Fruit fly (Drosophila melanogaster) whole organism, wandering third instar larva: ENCODE results near the gene Psf3.
A peak's percentile ranks its signal among the peaks of the same experiment; 100 is the strongest.

Experiments
- Abd-B ChIP-seq: fragments of >200 bp; optimal IDR thresholded peaks from 2 replicates; lab custom pipeline; 2017; ENCODE audit warnings: missing biosample characterization, missing genetic modification characterization
- CG32264 ChIP-seq: fragments of 200-800 bp; sonication (Bioruptor generic); optimal IDR thresholded peaks from 2 replicates; lab custom pipeline; 2016; ENCODE audit warnings: missing biosample characterization, missing genetic modification characterization
- CG9705 ChIP-seq: fragments of 200-800 bp; sonication (Bioruptor generic); optimal IDR thresholded peaks from 2 replicates; lab custom pipeline; 2018; ENCODE audit warnings: missing biosample characterization, mild to moderate bottlenecking, missing genetic modification characterization
- CrebA ChIP-seq: fragments of 200-800 bp; sonication (Bioruptor generic); optimal IDR thresholded peaks from 2 replicates; lab custom pipeline; 2016; ENCODE audit warnings: missing biosample characterization, mild to moderate bottlenecking, missing genetic modification characterization, borderline replicate concordance
- Dfd ChIP-seq: fragments of >200 bp; optimal IDR thresholded peaks from 2 replicates; lab custom pipeline; 2017; ENCODE audit warnings: missing biosample characterization, missing genetic modification characterization
- GATAd ChIP-seq: sonication (Bioruptor generic); optimal IDR thresholded peaks from 2 replicates; lab custom pipeline; 2016; ENCODE audit warnings: missing biosample characterization, missing genetic modification characterization
- HLH106 ChIP-seq: fragments of 200-800 bp; optimal IDR thresholded peaks from 3 replicates; lab custom pipeline; 2019; ENCODE audit warnings: missing biosample characterization, mild to moderate bottlenecking, missing genetic modification characterization, moderate library complexity
- Hnf4 ChIP-seq: fragments of 200-800 bp; sonication (Bioruptor generic); optimal IDR thresholded peaks from 2 replicates; lab custom pipeline; 2016; ENCODE audit warnings: missing biosample characterization, mild to moderate bottlenecking, missing genetic modification characterization
- Hr78 ChIP-seq: fragments of >200 bp; optimal IDR thresholded peaks from 2 replicates; lab custom pipeline; 2017; ENCODE audit warnings: missing biosample characterization, missing genetic modification characterization
- Hr83 ChIP-seq: fragments of 200-300 bp; sonication (Bioruptor generic); optimal IDR thresholded peaks from 2 replicates; lab custom pipeline; 2016; ENCODE audit warnings: missing biosample characterization, mild to moderate bottlenecking, missing genetic modification characterization, moderate library complexity; ENCODE audit not compliant: poor library complexity, severe bottlenecking
- Jra ChIP-seq: sonication (Bioruptor generic); optimal IDR thresholded peaks from 2 replicates; lab custom pipeline; 2016; ENCODE audit warnings: missing biosample characterization, missing genetic modification characterization
- OdsH ChIP-seq: fragments of 200-800 bp; sonication (Bioruptor generic); optimal IDR thresholded peaks from 2 replicates; lab custom pipeline; 2016; ENCODE audit warnings: missing biosample characterization, mild to moderate bottlenecking, missing genetic modification characterization
- Rel ChIP-seq, 2 experiments: fragments of 200-800 bp; sonication (Bioruptor generic) in 1 of 2; optimal IDR thresholded peaks; 2 replicates in 1 of 2; 3 replicates in 1 of 2; lab custom pipeline; 2016 to 2019; ENCODE audit warnings: mild to moderate bottlenecking in 2 of 2, missing biosample characterization in 2 of 2, missing genetic modification characterization in 2 of 2, moderate library complexity in 1 of 2
- Sp1 ChIP-seq: fragments of 200-800 bp; sonication (Bioruptor generic); optimal IDR thresholded peaks from 3 replicates; lab custom pipeline; 2019; ENCODE audit warnings: missing biosample characterization, mild to moderate bottlenecking, missing genetic modification characterization, moderate library complexity
- br ChIP-seq: fragments of 200-800 bp; sonication (Bioruptor generic); optimal IDR thresholded peaks from 2 replicates; lab custom pipeline; 2016; ENCODE audit warnings: missing biosample characterization, missing genetic modification characterization
- brk ChIP-seq: fragments of 200-800 bp; sonication (Bioruptor generic); optimal IDR thresholded peaks from 2 replicates; lab custom pipeline; 2016; ENCODE audit warnings: missing biosample characterization, mild to moderate bottlenecking, missing genetic modification characterization
- dl ChIP-seq, 2 experiments: fragments of 175-275, 200-275 bp in 1 of 2; fragments of 200-275 bp in 1 of 2; sonication (Bioruptor generic); optimal IDR thresholded peaks; lab custom pipeline; 2018; ENCODE audit warnings: mild to moderate bottlenecking in 2 of 2, missing biosample characterization in 2 of 2, missing genetic modification characterization in 2 of 2, moderate library complexity in 2 of 2; ENCODE audit not compliant: partially characterized antibody in 2 of 2, insufficient read depth in 1 of 2
- dmrt93B ChIP-seq: fragments of 200-800 bp; sonication (Bioruptor generic); optimal IDR thresholded peaks from 2 replicates; lab custom pipeline; 2018; ENCODE audit warnings: missing biosample characterization, mild to moderate bottlenecking, missing genetic modification characterization
- dsf ChIP-seq: sonication (Bioruptor generic); optimal IDR thresholded peaks from 2 replicates; lab custom pipeline; 2016; ENCODE audit warnings: missing biosample characterization, missing genetic modification characterization, borderline replicate concordance
- foxo ChIP-seq, 2 experiments: fragments of 200-800 bp; sonication (Bioruptor generic); optimal IDR thresholded peaks; 2 replicates in 1 of 2; 3 replicates in 1 of 2; lab custom pipeline; 2016 to 2017; ENCODE audit warnings: missing biosample characterization in 2 of 2, missing genetic modification characterization in 2 of 2
- fru ChIP-seq: fragments of 200-800 bp; sonication (Bioruptor generic); optimal IDR thresholded peaks from 3 replicates; lab custom pipeline; 2016; ENCODE audit warnings: missing biosample characterization, mild to moderate bottlenecking, missing genetic modification characterization
- h ChIP-seq: fragments of 200-800 bp; sonication (Bioruptor generic); optimal IDR thresholded peaks from 3 replicates; lab custom pipeline; 2016; ENCODE audit warnings: missing biosample characterization, mild to moderate bottlenecking, missing genetic modification characterization
- jim ChIP-seq: fragments of 175-275, 200-325 bp; sonication (Bioruptor generic); optimal IDR thresholded peaks from 2 replicates; lab custom pipeline; 2016; ENCODE audit warnings: missing biosample characterization, mild to moderate bottlenecking, missing genetic modification characterization
- lola ChIP-seq: fragments of >200 bp; optimal IDR thresholded peaks from 2 replicates; lab custom pipeline; 2017; ENCODE audit warnings: missing biosample characterization, missing genetic modification characterization
- pan ChIP-seq: fragments of >200 bp; optimal IDR thresholded peaks from 2 replicates; lab custom pipeline; 2017
- psq ChIP-seq: fragments of 200-800 bp; sonication (Bioruptor generic); optimal IDR thresholded peaks from 3 replicates; lab custom pipeline; 2017; ENCODE audit warnings: missing biosample characterization, mild to moderate bottlenecking, missing genetic modification characterization, moderate library complexity
- rgr ChIP-seq: fragments of 200-800 bp; sonication (Bioruptor generic); optimal IDR thresholded peaks from 3 replicates; lab custom pipeline; 2016; ENCODE audit warnings: missing biosample characterization, mild to moderate bottlenecking, missing genetic modification characterization
- sage ChIP-seq: fragments of 200-800 bp; sonication (Bioruptor generic); optimal IDR thresholded peaks from 2 replicates; lab custom pipeline; 2016; ENCODE audit warnings: missing biosample characterization, mild to moderate bottlenecking, missing genetic modification characterization
- sv ChIP-seq: fragments of 200-800 bp; sonication (Bioruptor generic); optimal IDR thresholded peaks from 3 replicates; lab custom pipeline; 2016; ENCODE audit warnings: missing biosample characterization, missing genetic modification characterization
- tai ChIP-seq: sonication (Bioruptor generic); optimal IDR thresholded peaks from 2 replicates; lab custom pipeline; 2016; ENCODE audit warnings: missing biosample characterization, missing genetic modification characterization

Gene Psf3

DNA sequence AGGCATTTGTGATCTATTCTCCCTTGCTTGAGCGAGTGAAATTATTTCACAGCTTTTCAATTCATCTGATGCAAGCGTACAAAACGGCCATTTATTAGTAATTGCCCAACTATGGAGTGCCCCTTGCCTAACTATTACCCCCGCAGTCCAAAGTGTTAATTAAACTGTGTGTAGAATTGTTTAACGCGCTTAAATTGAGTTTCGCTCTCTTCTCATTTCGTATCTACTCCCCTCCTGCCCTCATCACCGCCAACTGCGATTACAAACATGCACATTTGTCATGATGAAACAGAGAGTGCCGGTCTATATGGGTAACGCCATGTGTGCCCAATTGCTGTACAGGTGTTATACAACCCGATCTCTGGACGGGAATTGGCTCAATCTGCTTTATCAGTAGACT, 15.9 kb downstream of the Psf3 start:
- TF ChIP-seq dmrt93B (GFP tag; lab: Kevin White, UChicago) (no peak), Rel (GFP tag; optimal IDR thresholded peaks at IDR 0.05; lab: Kevin White, UChicago) (no peak), Rel (tag; optimal IDR thresholded peaks at IDR 0.05; lab: Kevin White, UChicago) (no peak), h (GFP tag; lab: Kevin White, UChicago) (no peak), Hr78 (GFP tag; lab: Kevin White, UChicago) (no peak), tai (GFP tag; lab: Kevin White, UChicago) (no peak), sage (GFP tag; lab: Kevin White, UChicago) (no peak), Dfd (GFP tag; lab: Kevin White, UChicago) (no peak), jim (no peak), OdsH (no peak), dsf (GFP tag; lab: Kevin White, UChicago) (no peak), sv (GFP tag; lab: Kevin White, UChicago) (no peak)
- TF ChIP-seq, all 38 proteins: peak for 0

DNA sequence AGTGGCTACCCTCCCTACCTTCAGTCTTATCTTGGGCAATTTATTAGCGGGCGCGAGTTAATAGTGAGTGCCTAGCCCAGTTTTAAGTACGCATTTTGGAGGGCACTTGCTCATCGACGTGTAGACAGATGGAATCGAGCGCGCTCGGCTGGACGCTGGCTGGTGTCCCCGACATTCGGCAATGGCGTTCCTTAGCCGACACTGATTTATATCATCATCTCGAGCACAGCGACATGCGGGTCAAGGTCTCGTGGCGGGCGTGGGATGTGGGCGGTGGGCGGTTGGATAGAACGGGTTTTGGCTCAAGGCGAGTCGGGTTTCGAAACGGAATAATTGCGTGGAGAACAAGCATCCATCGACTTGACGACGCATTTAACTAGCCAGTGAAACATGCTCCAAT, 16.3 kb downstream of the Psf3 start:
- no peak for TF ChIP-seq Hr78 (GFP tag; lab: Kevin White, UChicago)
- no peak for TF ChIP-seq Abd-B (GFP tag; lab: Kevin White, UChicago)
- no peak for TF ChIP-seq CG32264 (GFP tag; lab: Kevin White, UChicago)
- no peak for TF ChIP-seq OdsH
- TF ChIP-seq Hr83, result no peak
- no peak for TF ChIP-seq lola (GFP tag; lab: Kevin White, UChicago)
- no peak for TF ChIP-seq brk (GFP tag; lab: Kevin White, UChicago)
- TF ChIP-seq pan (lab: Kevin White, UChicago), result no peak
- no peak for TF ChIP-seq CG9705
- TF ChIP-seq dmrt93B (GFP tag; lab: Kevin White, UChicago), result no peak
- TF ChIP-seq dl (GFP tag; optimal IDR thresholded peaks at IDR 0.05; lab: Kevin White, UChicago; ENCODE audit: insufficient read depth in 1 of 2, partially characterized antibody in 2 of 2), result no peak
- no peak for TF ChIP-seq sv (GFP tag; lab: Kevin White, UChicago)
- TF ChIP-seq CrebA (GFP tag; lab: Kevin White, UChicago), result no peak
- TF ChIP-seq Hnf4, result no peak
- no peak for TF ChIP-seq rgr (GFP tag; lab: Kevin White, UChicago)

DNA sequence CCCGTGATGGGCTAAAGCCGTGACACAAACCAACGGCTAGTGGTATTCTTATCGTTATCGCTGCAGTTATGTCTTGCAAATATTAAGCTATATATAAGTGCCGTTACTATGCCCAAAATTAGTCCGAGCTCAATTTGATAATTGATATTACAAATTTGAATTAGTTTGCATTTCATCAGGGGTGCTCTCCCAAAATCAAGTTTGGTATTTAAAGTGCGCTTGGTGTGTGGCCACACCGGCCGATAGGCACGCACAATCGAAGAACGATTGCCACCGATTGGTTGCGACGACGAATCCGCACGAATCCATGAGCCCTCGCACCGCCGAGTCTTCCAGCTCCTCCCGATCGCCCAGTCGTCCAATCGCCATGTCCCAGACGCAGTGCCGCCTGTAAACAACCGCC, 17.9 kb downstream of the Psf3 start, which contains the start of gene CG17841:
Gene CG17841 (plus strand): TSS at position 252 of the 403 bp plus-strand sequence.
- TF ChIP-seq Hnf4 (no peak), psq (GFP tag; lab: Kevin White, UChicago) (no peak), OdsH (no peak), GATAd (GFP tag; lab: Kevin White, UChicago) (no peak), CrebA (GFP tag; lab: Kevin White, UChicago) (no peak), CG9705 (no peak), HLH106 (tag; lab: Kevin White, UChicago) (no peak), br (GFP tag; lab: Kevin White, UChicago) (no peak), sv (GFP tag; lab: Kevin White, UChicago) (no peak), foxo (GFP tag; optimal IDR thresholded peaks at IDR 0.05; lab: Kevin White, UChicago) (no peak)

DNA sequence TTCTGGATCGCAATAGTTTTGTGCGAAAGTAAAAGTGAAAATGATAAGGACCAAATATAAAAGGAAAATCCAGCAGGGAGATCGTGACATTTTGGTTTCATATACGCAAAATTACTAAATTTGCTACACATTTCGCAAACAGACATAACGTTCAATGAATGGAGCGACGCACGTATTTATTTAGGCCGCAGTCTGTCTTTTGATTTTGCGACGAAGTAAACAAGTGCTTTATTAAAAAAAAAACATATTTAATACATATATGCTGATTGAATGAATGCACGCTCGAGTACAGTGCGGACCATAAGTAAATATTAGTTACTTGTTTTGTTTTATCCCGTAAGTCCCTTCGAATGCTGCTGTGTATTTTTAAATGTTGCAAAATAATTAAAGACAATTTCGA, 18.3 kb downstream of the Psf3 start, which contains the start of gene CG32679:
Gene CG32679 (minus strand): TSS at position 101 of the 400 bp plus-strand sequence.
- no peak for TF ChIP-seq Sp1 (GFP tag; lab: Kevin White, UChicago)
- TF ChIP-seq pan (lab: Kevin White, UChicago), result no peak
- TF ChIP-seq Hr83, result no peak

DNA sequence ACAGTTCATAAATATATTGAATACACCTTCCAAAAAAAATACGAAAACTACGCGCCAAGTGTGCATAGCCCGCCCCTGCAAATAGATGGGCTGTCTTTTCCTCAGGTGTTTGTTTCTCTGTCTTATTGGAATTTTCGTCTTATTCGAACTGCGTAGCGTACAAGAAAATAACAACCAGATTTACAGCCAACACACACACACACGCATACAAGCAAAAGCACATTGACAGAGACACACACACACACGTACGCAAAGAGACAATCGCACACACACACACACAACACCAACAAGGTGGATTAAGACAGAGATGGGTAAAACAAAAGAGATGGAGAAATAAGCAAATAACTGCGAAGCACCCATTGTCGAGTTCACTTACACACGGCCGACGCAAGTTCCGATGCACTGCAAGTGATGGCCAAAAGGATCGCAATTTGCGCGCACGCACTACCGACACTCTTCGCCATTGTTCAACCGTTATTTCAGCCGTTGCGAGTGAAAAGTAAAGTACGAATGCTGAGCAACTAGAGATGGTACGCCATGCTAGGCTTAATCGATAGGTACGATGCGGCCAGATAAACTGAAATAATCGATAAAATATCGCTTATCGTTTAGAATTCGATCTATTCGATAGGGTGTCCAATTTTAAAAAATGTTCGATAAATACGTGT, 19.8 kb downstream of the Psf3 start:
- TF ChIP-seq Jra (GFP tag; lab: Kevin White, UChicago) (peak; percentile 9), GATAd (GFP tag; lab: Kevin White, UChicago) (no peak), Rel (GFP tag; optimal IDR thresholded peaks at IDR 0.05; lab: Kevin White, UChicago) (no peak), Rel (tag; optimal IDR thresholded peaks at IDR 0.05; lab: Kevin White, UChicago) (peak; percentile 57), foxo (GFP tag; optimal IDR thresholded peaks at IDR 0.05; lab: Kevin White, UChicago) (peak in 1 of 2 experiments; percentile 50), sage (GFP tag; lab: Kevin White, UChicago) (no peak), fru (GFP tag; lab: Kevin White, UChicago) (peak; percentile 27), psq (GFP tag; lab: Kevin White, UChicago) (peak; percentile 7), HLH106 (tag; lab: Kevin White, UChicago) (peak; percentile 6), Sp1 (GFP tag; lab: Kevin White, UChicago) (peak; percentile 54), Abd-B (GFP tag; lab: Kevin White, UChicago) (no peak), Hr78 (GFP tag; lab: Kevin White, UChicago) (no peak), rgr (GFP tag; lab: Kevin White, UChicago) (no peak), h (GFP tag; lab: Kevin White, UChicago) (peak; percentile 49)
